Fruit fly (Drosophila melanogaster): ENCODE data around the gene okr.

DNA sequence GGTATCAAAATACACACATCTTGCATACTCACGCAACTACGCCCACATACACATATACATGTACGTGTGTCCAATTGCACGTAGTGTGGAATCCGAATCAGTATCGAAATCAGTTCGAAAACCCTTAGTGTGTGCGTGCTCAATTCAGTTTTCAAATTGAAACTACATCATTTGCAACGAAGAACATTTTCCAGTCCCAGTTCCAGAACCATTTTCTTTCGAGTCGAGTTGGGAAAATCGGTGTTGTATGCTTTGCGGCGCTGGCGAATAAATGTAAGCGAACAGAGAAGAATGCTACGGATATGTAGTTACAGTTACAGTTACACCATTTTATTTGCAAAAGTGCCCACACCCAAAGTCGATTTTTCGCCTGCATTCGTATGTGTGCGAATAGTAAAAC is 35.6 kb downstream of the okr start:
- no peak for TF ChIP-seq CG17806 (tag; optimal IDR thresholded peaks at IDR 0.05)
- TF ChIP-seq D1 (tag; optimal IDR thresholded peaks at IDR 0.05) = no peak
- no peak for TF ChIP-seq Ets98B (GFP tag; IDR thresholded peaks at IDR 0.05)
- TF ChIP-seq Snoo (tag; optimal IDR thresholded peaks at IDR 0.05) = no peak
- TF ChIP-seq EcR (GFP tag; optimal IDR thresholded peaks at IDR 0.05) = no peak
- TF ChIP-seq CG15710 (tag; optimal IDR thresholded peaks at IDR 0.05) = no peak
- no peak for TF ChIP-seq Pif1A (GFP tag; optimal IDR thresholded peaks at IDR 0.05)
- no peak for TF ChIP-seq CG12605 (GFP tag; IDR thresholded peaks at IDR 0.05)
- no peak for TF ChIP-seq rn (GFP tag; IDR thresholded peaks at IDR 0.05)
- TF ChIP-seq gl (tag; optimal IDR thresholded peaks at IDR 0.05) = no peak
- TF ChIP-seq CG8159 (tag; optimal IDR thresholded peaks at IDR 0.05) = no peak
- no peak for TF ChIP-seq CG8301 (tag; optimal IDR thresholded peaks at IDR 0.05)
- no peak for TF ChIP-seq CG34367 (tag; optimal IDR thresholded peaks at IDR 0.05)
- no peak for TF ChIP-seq fd96Ca (GFP tag; IDR thresholded peaks at IDR 0.05)
